Worm (Caenorhabditis elegans): Measurements from ENCODE around the gene sbp-1.
A peak's percentile ranks its signal among the peaks of the same experiment; 100 is the strongest.

sbp-1 gene

ce11 chrIII:11392740-11393139, 49.6 kb downstream of the sbp-1 start:
- no peak for TF ChIP-seq eor-1 (tag; optimal IDR thresholded peaks at IDR 0.05)
- no peak for TF ChIP-seq nhr-25 (tag; optimal IDR thresholded peaks at IDR 0.05)
- TF ChIP-seq lin-39 (tag; optimal IDR thresholded peaks at IDR 0.05), result no peak
- no peak for TF ChIP-seq lin-15B (tag; optimal IDR thresholded peaks at IDR 0.05)
- no peak for TF ChIP-seq hmg-11 (tag; optimal IDR thresholded peaks at IDR 0.05)
- no peak for TF ChIP-seq fkh-2 (tag; optimal IDR thresholded peaks at IDR 0.05)

- TF ChIP-seq ceh-28 (tag; optimal IDR thresholded peaks at IDR 0.05) (no peak), nfya-1 (tag; optimal IDR thresholded peaks at IDR 0.05; ENCODE audit: insufficient read depth) (peak; percentile 4), ztf-4 (tag; optimal IDR thresholded peaks at IDR 0.05) (no peak), nhr-76 (tag; optimal IDR thresholded peaks at IDR 0.05) (no peak), egl-5 (tag; optimal IDR thresholded peaks at IDR 0.05) (no peak), ceh-16 (tag; optimal IDR thresholded peaks at IDR 0.05) (no peak), ama-1 (optimal IDR thresholded peaks at IDR 0.05) (no peak), fkh-10 (GFP tag; optimal IDR thresholded peaks at IDR 0.05) (peak; percentile 55), elt-1 (tag; optimal IDR thresholded peaks at IDR 0.05) (no peak), nhr-237 (tag; optimal IDR thresholded peaks at IDR 0.05) (no peak), fos-1 (tag; optimal IDR thresholded peaks at IDR 0.05) (no peak), nhr-23 (tag; optimal IDR thresholded peaks at IDR 0.05) (no peak), nhr-12 (tag; optimal IDR thresholded peaks at IDR 0.05) (no peak), ZK546.5 (tag; optimal IDR thresholded peaks at IDR 0.05) (no peak), jun-1 (tag; optimal IDR thresholded peaks at IDR 0.05) (no peak)
These were observed 50.5 kb downstream of the sbp-1 start for ce11 chrIII:11391601-11392520.

- no peak for TF ChIP-seq sea-2 (GFP tag; optimal IDR thresholded peaks at IDR 0.05)
- peak; percentile 36 for TF ChIP-seq fkh-10 (GFP tag; optimal IDR thresholded peaks at IDR 0.05)
- TF ChIP-seq hmg-11 (tag; optimal IDR thresholded peaks at IDR 0.05), result no peak
- TF ChIP-seq nhr-77 (tag; optimal IDR thresholded peaks at IDR 0.05), result no peak
- no peak for TF ChIP-seq eor-1 (tag; optimal IDR thresholded peaks at IDR 0.05)
- TF ChIP-seq unc-62 (GFP tag; optimal IDR thresholded peaks at IDR 0.05), result no peak
- no peak for TF ChIP-seq ztf-11 (tag; optimal IDR thresholded peaks at IDR 0.05)
These were observed 51.5 kb downstream of the sbp-1 start for ce11 chrIII:11390832-11391231.

ce11 chrIII:11389384-11389783, 53.0 kb downstream of the sbp-1 start:
- TF ChIP-seq nhr-23 (tag; optimal IDR thresholded peaks at IDR 0.05), result no peak
- TF ChIP-seq nhr-237 (tag; optimal IDR thresholded peaks at IDR 0.05), result no peak
- no peak for TF ChIP-seq ZK546.5 (tag; optimal IDR thresholded peaks at IDR 0.05)

ce11 chrIII:11381922-11382321, 60.4 kb downstream of the sbp-1 start, which contains the start of gene subs-4:
subs-4 (plus strand) TSS chrIII:11382222.
- TF ChIP-seq ceh-9 (tag; optimal IDR thresholded peaks at IDR 0.05), result no peak
- TF ChIP-seq pha-4 (tag; optimal IDR thresholded peaks at IDR 0.05), result no peak
- TF ChIP-seq egl-5 (tag; optimal IDR thresholded peaks at IDR 0.05), result no peak
- TF ChIP-seq fkh-2 (tag; optimal IDR thresholded peaks at IDR 0.05), result no peak
- TF ChIP-seq nhr-23 (tag; optimal IDR thresholded peaks at IDR 0.05), result no peak
- TF ChIP-seq ztf-4 (tag; optimal IDR thresholded peaks at IDR 0.05), result no peak
- no peak for TF ChIP-seq lin-39 (tag; optimal IDR thresholded peaks at IDR 0.05)
- TF ChIP-seq lsy-12 (tag; optimal IDR thresholded peaks at IDR 0.05), result no peak
- no peak for TF ChIP-seq nhr-43 (tag; optimal IDR thresholded peaks at IDR 0.05; ENCODE audit: poor library complexity, severe bottlenecking)
- TF ChIP-seq lin-15B (tag; optimal IDR thresholded peaks at IDR 0.05), result no peak
- TF ChIP-seq ztf-11 (tag; optimal IDR thresholded peaks at IDR 0.05), result no peak
- no peak for TF ChIP-seq nfya-1 (tag; optimal IDR thresholded peaks at IDR 0.05; ENCODE audit: insufficient read depth)
- no peak for TF ChIP-seq ceh-16 (tag; optimal IDR thresholded peaks at IDR 0.05)
- no peak for TF ChIP-seq egl-27 (tag; optimal IDR thresholded peaks at IDR 0.05)
- no peak for TF ChIP-seq mdl-1 (tag; optimal IDR thresholded peaks at IDR 0.05)

- TF ChIP-seq unc-62 (GFP tag; optimal IDR thresholded peaks at IDR 0.05) (no peak), hmg-11 (tag; optimal IDR thresholded peaks at IDR 0.05) (peak; percentile 66), daf-12 (tag; optimal IDR thresholded peaks at IDR 0.05) (no peak), unc-39 (tag; optimal IDR thresholded peaks at IDR 0.05) (no peak), nfya-1 (tag; optimal IDR thresholded peaks at IDR 0.05; ENCODE audit: insufficient read depth) (peak; percentile 55), lin-39 (tag; optimal IDR thresholded peaks at IDR 0.05) (peak; percentile 39), aly-2 (tag; optimal IDR thresholded peaks at IDR 0.05) (no peak), lsy-12 (tag; optimal IDR thresholded peaks at IDR 0.05) (no peak), fkh-10 (GFP tag; optimal IDR thresholded peaks at IDR 0.05) (no peak), pqm-1 (tag; optimal IDR thresholded peaks at IDR 0.05) (no peak), ceh-82 (tag; optimal IDR thresholded peaks at IDR 0.05) (no peak), nhr-25 (tag; optimal IDR thresholded peaks at IDR 0.05) (peak; percentile 34), jun-1 (tag; optimal IDR thresholded peaks at IDR 0.05) (no peak), egl-27 (tag; optimal IDR thresholded peaks at IDR 0.05) (no peak), nhr-23 (tag; optimal IDR thresholded peaks at IDR 0.05) (peak; percentile 93), snpc-4 (tag; optimal IDR thresholded peaks at IDR 0.05) (peak; percentile 82)
These were observed 61.8 kb downstream of the sbp-1 start for ce11 chrIII:11380555-11380954.

Data from whole organism, L3 larva.